Fruit fly (Drosophila melanogaster): Measurements from ENCODE around the gene PIG-B.

The PIG-B gene

DNA sequence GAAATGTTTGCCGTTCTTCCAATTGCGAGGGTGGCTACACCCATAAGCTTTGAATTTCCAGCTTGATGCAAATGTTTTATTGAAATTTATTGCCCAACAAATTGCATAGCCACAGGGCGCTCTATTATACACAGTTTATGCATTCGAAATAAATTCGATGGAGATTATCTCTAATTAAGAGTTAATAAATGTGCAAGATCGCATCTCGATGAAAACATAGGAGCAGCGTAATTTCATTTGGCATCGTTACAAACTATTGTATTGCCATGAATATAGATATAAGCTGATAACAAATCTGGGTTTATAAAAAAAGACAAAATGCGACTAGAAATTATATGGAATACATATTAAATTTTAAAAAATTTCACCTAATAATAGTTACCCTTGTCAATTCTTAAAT is 39.4 kb downstream of the PIG-B start:
- TF ChIP-seq CG15710 (tag; optimal IDR thresholded peaks at IDR 0.05): no peak
- TF ChIP-seq CG12605 (GFP tag; IDR thresholded peaks at IDR 0.05): no peak
- TF ChIP-seq CG13204 (GFP tag; optimal IDR thresholded peaks at IDR 0.05): no peak
- TF ChIP-seq Pif1A (GFP tag; optimal IDR thresholded peaks at IDR 0.05): no peak
- TF ChIP-seq CG10348 (GFP tag; IDR thresholded peaks at IDR 0.05): no peak
- no peak for TF ChIP-seq CG34367 (tag; optimal IDR thresholded peaks at IDR 0.05)
- no peak for TF ChIP-seq D1 (tag; optimal IDR thresholded peaks at IDR 0.05)

DNA sequence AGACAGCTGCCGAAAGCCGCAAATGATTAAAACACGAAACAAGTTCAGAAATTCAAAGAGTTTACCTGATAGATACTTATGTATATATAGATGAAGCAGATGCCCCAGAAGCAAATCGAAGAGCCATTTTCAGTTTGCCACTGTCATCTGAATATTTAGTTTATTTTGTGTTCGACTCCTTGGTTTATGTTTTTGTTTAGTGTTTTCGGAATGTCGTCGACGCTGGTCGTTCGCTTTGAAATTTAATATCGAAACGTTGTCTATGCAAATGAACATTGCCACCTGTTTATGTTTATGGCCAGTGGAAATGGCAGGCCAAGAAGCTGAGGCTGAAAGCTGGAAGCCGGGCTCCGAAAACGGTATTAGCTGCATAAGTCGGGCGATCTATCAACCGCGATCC is 40.0 kb downstream of the PIG-B start:
- TF ChIP-seq EcR (GFP tag; optimal IDR thresholded peaks at IDR 0.05) (no peak), CG15710 (tag; optimal IDR thresholded peaks at IDR 0.05) (no peak), fd96Ca (GFP tag; IDR thresholded peaks at IDR 0.05) (no peak)

DNA sequence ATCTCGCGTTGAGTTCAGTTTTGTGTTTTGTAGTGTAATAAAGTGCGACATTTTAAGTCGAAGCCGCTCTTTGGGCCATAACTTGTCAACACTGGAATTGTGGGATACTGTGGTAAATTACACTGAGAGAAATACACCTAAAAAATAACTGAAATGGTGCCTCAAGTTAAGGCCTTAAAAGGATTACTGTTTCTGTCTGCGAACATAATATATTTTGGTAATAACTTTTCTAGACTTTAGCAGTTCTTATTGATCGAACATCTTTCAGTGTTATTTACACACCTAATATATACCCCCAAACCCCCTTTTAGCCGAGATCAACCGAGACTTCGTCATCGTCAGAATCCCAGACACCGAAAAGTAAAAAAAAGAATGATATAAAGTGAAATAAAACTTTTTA is 40.8 kb downstream of the PIG-B start:
- TF ChIP-seq fd96Ca (GFP tag; IDR thresholded peaks at IDR 0.05) (no peak), CG8301 (tag; optimal IDR thresholded peaks at IDR 0.05) (peak; percentile 1), CG14655 (GFP tag; optimal IDR thresholded peaks at IDR 0.05) (no peak), CG34367 (tag; optimal IDR thresholded peaks at IDR 0.05) (peak; percentile 30), rn (GFP tag; IDR thresholded peaks at IDR 0.05) (no peak), CG4496 (GFP tag; IDR thresholded peaks at IDR 0.05) (no peak), Ets98B (GFP tag; IDR thresholded peaks at IDR 0.05) (no peak), CG17806 (tag; optimal IDR thresholded peaks at IDR 0.05) (peak; percentile 40), gl (tag; optimal IDR thresholded peaks at IDR 0.05) (no peak), Snoo (tag; optimal IDR thresholded peaks at IDR 0.05) (no peak), CG9948 (tag; optimal IDR thresholded peaks at IDR 0.05) (peak; percentile 30), D1 (tag; optimal IDR thresholded peaks at IDR 0.05) (no peak), CG13204 (GFP tag; optimal IDR thresholded peaks at IDR 0.05) (no peak), CG10348 (GFP tag; IDR thresholded peaks at IDR 0.05) (no peak), CG32121 (GFP tag; IDR thresholded peaks at IDR 0.05) (no peak), CG8159 (tag; optimal IDR thresholded peaks at IDR 0.05) (peak; percentile 59), CG15710 (tag; optimal IDR thresholded peaks at IDR 0.05) (peak; percentile 59), CG12605 (GFP tag; IDR thresholded peaks at IDR 0.05) (no peak), Pif1B (GFP tag; optimal IDR thresholded peaks at IDR 0.05) (peak; percentile 24), Pif1A (GFP tag; optimal IDR thresholded peaks at IDR 0.05) (peak; percentile 17), EcR (GFP tag; optimal IDR thresholded peaks at IDR 0.05) (no peak)

DNA sequence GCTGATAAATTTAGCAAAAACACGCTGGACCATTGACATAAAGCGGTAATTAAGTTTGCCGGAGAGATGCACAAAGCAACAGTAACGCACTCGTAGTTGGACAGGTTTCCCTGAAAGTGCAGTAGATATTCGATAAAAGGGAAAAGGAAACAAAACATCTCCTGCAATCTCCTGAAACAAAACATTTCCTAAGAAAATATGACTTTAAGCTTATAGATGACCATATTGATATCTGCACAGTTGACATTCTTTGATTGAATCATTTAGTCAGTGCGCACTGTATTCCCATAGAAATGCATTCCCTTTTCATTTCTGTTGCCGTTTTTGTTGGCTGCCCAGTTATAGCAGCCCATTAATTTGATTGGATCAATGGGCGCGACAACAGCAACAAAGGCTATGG is 41.8 kb downstream of the PIG-B start:
- TF ChIP-seq CG14655 (GFP tag; optimal IDR thresholded peaks at IDR 0.05) (peak; percentile 30), CG34367 (tag; optimal IDR thresholded peaks at IDR 0.05) (peak; percentile 81), CG12605 (GFP tag; IDR thresholded peaks at IDR 0.05) (0 out of 2 replicates have a peak, but pooled peaks have one; percentile 12), CG9948 (tag; optimal IDR thresholded peaks at IDR 0.05) (peak; percentile 45), Pif1A (GFP tag; optimal IDR thresholded peaks at IDR 0.05) (peak; percentile 37), rn (GFP tag; IDR thresholded peaks at IDR 0.05) (peak; percentile 28; the same call in 1 of the 2 replicates), CG8301 (tag; optimal IDR thresholded peaks at IDR 0.05) (no peak), CG4496 (GFP tag; IDR thresholded peaks at IDR 0.05) (no peak; the same call in 1 of the 3 replicates), Pif1B (GFP tag; optimal IDR thresholded peaks at IDR 0.05) (peak; percentile 37), gl (tag; optimal IDR thresholded peaks at IDR 0.05) (no peak), D1 (tag; optimal IDR thresholded peaks at IDR 0.05) (no peak), CG10348 (GFP tag; IDR thresholded peaks at IDR 0.05) (no peak), CG17806 (tag; optimal IDR thresholded peaks at IDR 0.05) (peak; percentile 55), CG32121 (GFP tag; IDR thresholded peaks at IDR 0.05) (no peak), CG13204 (GFP tag; optimal IDR thresholded peaks at IDR 0.05) (peak; percentile 68), CG8159 (tag; optimal IDR thresholded peaks at IDR 0.05) (peak; percentile 73), fd96Ca (GFP tag; IDR thresholded peaks at IDR 0.05) (no peak), Ets98B (GFP tag; IDR thresholded peaks at IDR 0.05) (no peak; the same call in 1 of the 2 replicates), CG15710 (tag; optimal IDR thresholded peaks at IDR 0.05) (peak; percentile 83), Snoo (tag; optimal IDR thresholded peaks at IDR 0.05) (no peak), EcR (GFP tag; optimal IDR thresholded peaks at IDR 0.05) (no peak)

DNA sequence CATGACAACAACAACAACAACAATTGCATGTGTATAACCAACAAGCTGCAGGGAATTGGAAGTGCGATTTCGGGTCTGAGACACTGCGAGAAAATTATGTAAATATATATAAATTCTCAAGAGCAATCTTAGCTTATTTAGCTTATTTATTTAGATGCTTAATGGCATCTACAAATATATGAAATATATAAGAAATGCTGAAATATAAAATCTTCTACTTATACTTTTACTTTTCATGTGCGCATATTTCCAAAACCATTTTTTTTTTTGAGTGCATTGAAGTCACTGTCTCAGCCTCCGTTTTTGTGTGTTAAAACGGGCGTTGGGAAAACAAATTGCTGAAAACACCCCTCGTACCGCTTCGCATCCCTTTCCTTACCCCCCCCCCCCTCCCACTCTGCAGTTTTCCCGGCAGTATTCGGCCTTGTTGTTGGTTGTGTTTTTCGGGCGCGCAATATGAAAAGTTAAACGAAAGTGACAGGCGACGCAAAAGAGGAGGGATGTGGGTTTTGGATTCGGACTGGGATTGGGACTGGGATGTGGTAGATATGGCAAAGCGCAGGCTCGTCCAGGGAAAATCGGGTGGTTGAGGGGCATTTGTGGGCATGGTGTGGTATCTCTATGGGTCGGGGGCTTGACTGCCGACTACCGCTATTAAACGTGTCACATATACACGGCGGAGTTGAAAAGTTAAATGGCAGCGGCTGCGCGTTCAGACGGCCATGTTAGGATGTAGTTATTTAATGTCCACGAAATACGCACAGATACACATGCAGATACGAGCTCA is 44.3 kb downstream of the PIG-B start:
- TF ChIP-seq CG34367 (tag; optimal IDR thresholded peaks at IDR 0.05) (no peak), fd96Ca (GFP tag; IDR thresholded peaks at IDR 0.05) (no peak), Ets98B (GFP tag; IDR thresholded peaks at IDR 0.05) (no peak), CG32121 (GFP tag; IDR thresholded peaks at IDR 0.05) (no peak)

DNA sequence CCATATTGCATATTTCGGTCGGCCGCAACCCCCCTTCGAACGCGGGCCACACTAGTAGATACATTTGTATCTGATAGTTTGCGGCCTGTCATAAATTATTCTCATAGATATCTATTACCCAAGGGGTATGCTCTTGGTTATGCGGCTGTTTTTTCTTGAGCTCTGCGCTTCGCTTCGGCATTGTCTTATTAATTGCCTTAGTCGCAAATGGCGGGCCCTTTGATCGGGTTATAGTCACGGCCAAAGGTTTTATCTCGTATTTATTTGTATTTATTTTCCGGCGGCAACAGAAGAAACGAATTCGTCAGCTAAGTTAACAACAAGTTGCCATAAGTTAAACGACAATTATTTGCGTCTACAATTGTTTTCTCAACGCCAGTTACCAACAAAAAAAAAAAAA is 44.9 kb downstream of the PIG-B start:
- TF ChIP-seq CG13204 (GFP tag; optimal IDR thresholded peaks at IDR 0.05) (no peak), fd96Ca (GFP tag; IDR thresholded peaks at IDR 0.05) (no peak), CG8159 (tag; optimal IDR thresholded peaks at IDR 0.05) (no peak), rn (GFP tag; IDR thresholded peaks at IDR 0.05) (no peak), CG12605 (GFP tag; IDR thresholded peaks at IDR 0.05) (no peak), CG34367 (tag; optimal IDR thresholded peaks at IDR 0.05) (no peak), gl (tag; optimal IDR thresholded peaks at IDR 0.05) (no peak), CG14655 (GFP tag; optimal IDR thresholded peaks at IDR 0.05) (no peak), D1 (tag; optimal IDR thresholded peaks at IDR 0.05) (no peak), Pif1B (GFP tag; optimal IDR thresholded peaks at IDR 0.05) (no peak), EcR (GFP tag; optimal IDR thresholded peaks at IDR 0.05) (no peak), CG15710 (tag; optimal IDR thresholded peaks at IDR 0.05) (no peak), CG17806 (tag; optimal IDR thresholded peaks at IDR 0.05) (no peak), Ets98B (GFP tag; IDR thresholded peaks at IDR 0.05) (no peak), Snoo (tag; optimal IDR thresholded peaks at IDR 0.05) (no peak), CG9948 (tag; optimal IDR thresholded peaks at IDR 0.05) (no peak), CG4496 (GFP tag; IDR thresholded peaks at IDR 0.05) (no peak), CG32121 (GFP tag; IDR thresholded peaks at IDR 0.05) (no peak), CG10348 (GFP tag; IDR thresholded peaks at IDR 0.05) (no peak), CG8301 (tag; optimal IDR thresholded peaks at IDR 0.05) (no peak)
